Worm (Caenorhabditis elegans): ENCODE data around the gene sri-18.

Gene sri-18

DNA sequence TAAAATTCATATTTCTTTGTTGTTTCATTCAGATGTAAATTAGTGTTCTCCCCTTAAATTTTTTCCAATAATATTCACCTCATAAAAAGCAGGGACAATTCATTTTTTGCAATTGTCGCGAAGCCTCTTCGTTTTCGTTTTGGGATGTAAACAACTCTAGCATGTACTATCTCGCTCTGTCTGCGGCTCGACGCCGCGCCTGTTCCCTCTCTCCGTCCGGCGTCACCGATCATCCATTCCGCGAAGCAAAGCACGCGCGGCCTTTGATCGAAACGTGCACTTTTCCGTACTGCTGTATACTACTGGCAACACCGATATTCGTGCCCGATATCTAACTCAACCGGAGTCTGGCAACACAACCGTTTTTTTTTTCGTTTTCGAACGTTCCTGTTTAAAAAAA, 13.4 kb downstream of the sri-18 start (continued):
- TF ChIP-seq ztf-11 (tag; optimal IDR thresholded peaks at IDR 0.05) = no peak
- TF ChIP-seq lin-15B (tag; optimal IDR thresholded peaks at IDR 0.05) = no peak
- TF ChIP-seq ceh-28 (tag; optimal IDR thresholded peaks at IDR 0.05) = no peak
- peak; percentile 67 for TF ChIP-seq pha-4 (tag; optimal IDR thresholded peaks at IDR 0.05)
- no peak for TF ChIP-seq jun-1 (tag; optimal IDR thresholded peaks at IDR 0.05)
- no peak for TF ChIP-seq zag-1 (tag; optimal IDR thresholded peaks at IDR 0.05)
- no peak for TF ChIP-seq lsy-12 (tag; optimal IDR thresholded peaks at IDR 0.05)
- TF ChIP-seq nhr-43 (tag; optimal IDR thresholded peaks at IDR 0.05; ENCODE audit: poor library complexity, severe bottlenecking) = no peak
- peak; percentile 41 for TF ChIP-seq nfya-1 (tag; optimal IDR thresholded peaks at IDR 0.05; ENCODE audit: insufficient read depth)
- TF ChIP-seq nhr-76 (tag; optimal IDR thresholded peaks at IDR 0.05) = no peak
- TF ChIP-seq elt-1 (tag; optimal IDR thresholded peaks at IDR 0.05) = no peak
- no peak for TF ChIP-seq nhr-25 (tag; optimal IDR thresholded peaks at IDR 0.05)
- no peak for TF ChIP-seq daf-12 (tag; optimal IDR thresholded peaks at IDR 0.05)
- TF ChIP-seq eor-1 (tag; optimal IDR thresholded peaks at IDR 0.05) = no peak
- TF ChIP-seq elt-3 (tag; optimal IDR thresholded peaks at IDR 0.05) = no peak
- TF ChIP-seq hmg-11 (tag; optimal IDR thresholded peaks at IDR 0.05) = peak; percentile 38
- no peak for TF ChIP-seq egl-5 (tag; optimal IDR thresholded peaks at IDR 0.05)

ce11 chrV:10246443-10246885, 13.9 kb downstream of the sri-18 start:
- TF ChIP-seq elt-1 (tag; optimal IDR thresholded peaks at IDR 0.05) = no peak
- TF ChIP-seq ztf-11 (tag; optimal IDR thresholded peaks at IDR 0.05) = no peak
- TF ChIP-seq nhr-11 (tag; optimal IDR thresholded peaks at IDR 0.05) = no peak
- TF ChIP-seq egl-5 (tag; optimal IDR thresholded peaks at IDR 0.05) = peak; percentile 62
- TF ChIP-seq snpc-4 (tag; optimal IDR thresholded peaks at IDR 0.05) = peak; percentile 18
- TF ChIP-seq eor-1 (tag; optimal IDR thresholded peaks at IDR 0.05) = no peak
- TF ChIP-seq sea-2 (GFP tag; optimal IDR thresholded peaks at IDR 0.05) = no peak
- no peak for TF ChIP-seq hmg-11 (tag; optimal IDR thresholded peaks at IDR 0.05)
- no peak for TF ChIP-seq tbx-2 (tag; optimal IDR thresholded peaks at IDR 0.05)
- no peak for TF ChIP-seq nhr-77 (tag; optimal IDR thresholded peaks at IDR 0.05)
- no peak for TF ChIP-seq daf-12 (tag; optimal IDR thresholded peaks at IDR 0.05)
- TF ChIP-seq fkh-10 (GFP tag; optimal IDR thresholded peaks at IDR 0.05) = peak; percentile 57
- peak; percentile 89 for TF ChIP-seq mdl-1 (tag; optimal IDR thresholded peaks at IDR 0.05)
- TF ChIP-seq nhr-237 (tag; optimal IDR thresholded peaks at IDR 0.05) = no peak
- no peak for TF ChIP-seq nhr-12 (tag; optimal IDR thresholded peaks at IDR 0.05)
- peak; percentile 66 for TF ChIP-seq nfya-1 (tag; optimal IDR thresholded peaks at IDR 0.05; ENCODE audit: insufficient read depth)
- peak; percentile 94 for TF ChIP-seq lin-39 (tag; optimal IDR thresholded peaks at IDR 0.05)
- TF ChIP-seq ceh-9 (tag; optimal IDR thresholded peaks at IDR 0.05) = no peak
- no peak for TF ChIP-seq aly-2 (tag; optimal IDR thresholded peaks at IDR 0.05)
- no peak for TF ChIP-seq ZK546.5 (tag; optimal IDR thresholded peaks at IDR 0.05)
- peak; percentile 79 for TF ChIP-seq pha-4 (tag; optimal IDR thresholded peaks at IDR 0.05)
- TF ChIP-seq egl-27 (tag; optimal IDR thresholded peaks at IDR 0.05) = no peak
- TF ChIP-seq lin-15B (tag; optimal IDR thresholded peaks at IDR 0.05) = peak; percentile 34

- TF ChIP-seq eor-1 (tag; optimal IDR thresholded peaks at IDR 0.05) = no peak
- peak; percentile 38 for TF ChIP-seq elt-2 (tag; optimal IDR thresholded peaks at IDR 0.05)
- TF ChIP-seq pha-4 (tag; optimal IDR thresholded peaks at IDR 0.05) = peak; percentile 90
- TF ChIP-seq unc-39 (tag; optimal IDR thresholded peaks at IDR 0.05) = no peak
- TF ChIP-seq pqm-1 (tag; optimal IDR thresholded peaks at IDR 0.05) = peak; percentile 30
- TF ChIP-seq snpc-4 (tag; optimal IDR thresholded peaks at IDR 0.05) = no peak
Measured at ce11 chrV:10245615-10246014, 14.7 kb downstream of the sri-18 start.

- TF ChIP-seq pqm-1 (tag; optimal IDR thresholded peaks at IDR 0.05) (peak; percentile 2), ceh-82 (tag; optimal IDR thresholded peaks at IDR 0.05) (no peak), hmg-11 (tag; optimal IDR thresholded peaks at IDR 0.05) (no peak), ceh-9 (tag; optimal IDR thresholded peaks at IDR 0.05) (no peak), elt-2 (tag; optimal IDR thresholded peaks at IDR 0.05) (peak; percentile 68), nfya-1 (tag; optimal IDR thresholded peaks at IDR 0.05; ENCODE audit: insufficient read depth) (no peak), ceh-16 (tag; optimal IDR thresholded peaks at IDR 0.05) (no peak), nhr-67 (tag; optimal IDR thresholded peaks at IDR 0.05) (no peak), nhr-28 (tag; optimal IDR thresholded peaks at IDR 0.05) (no peak)
Measured at ce11 chrV:10244018-10244720, 16.2 kb downstream of the sri-18 start.

Measured in whole organism, L3 larva.